Worm (Caenorhabditis elegans) whole organism, L4 larva: ENCODE measurements around the gene srw-7.

Source experiments
- D1046.2 ChIP-seq: fragments of 200-800 bp; sonication (Bioruptor generic); IDR thresholded peaks from 2 replicates; pipeline ENCODE4 v1.3.6; 2022; ENCODE audit warnings: missing genetic modification characterization, missing compliant biosample characterization
- F49E8.2 ChIP-seq: sonication (generic microtip); optimal IDR thresholded peaks from 2 replicates; lab custom pipeline; 2016; ENCODE audit warnings: missing compliant biosample characterization, mild to moderate bottlenecking, missing genetic modification characterization, borderline replicate concordance
- ama-1 ChIP-seq: fragments of 150-350 bp; optimal IDR thresholded peaks from 2 replicates; lab custom pipeline; 2014; ENCODE audit warnings: inconsistent platforms, mixed read lengths
- ceh-28 ChIP-seq: fragments of 150-350 bp; optimal IDR thresholded peaks from 2 replicates; lab custom pipeline; 2014; ENCODE audit warnings: missing biosample characterization, missing genetic modification reagents, missing genetic modification characterization
- fkh-10 ChIP-seq: fragments of 150-350 bp; optimal IDR thresholded peaks from 2 replicates; lab custom pipeline; 2014; ENCODE audit warnings: missing biosample characterization, missing genetic modification reagents, missing genetic modification characterization
- fos-1 ChIP-seq: fragments of 150-350 bp; optimal IDR thresholded peaks from 2 replicates; lab custom pipeline; 2014; ENCODE audit warnings: missing biosample characterization, missing genetic modification characterization
- lin-15B ChIP-seq: fragments of 150-350 bp; sonication (generic microtip); optimal IDR thresholded peaks from 3 replicates; lab custom pipeline; 2014; ENCODE audit warnings: missing biosample characterization, missing genetic modification characterization
- mes-2 ChIP-seq: sonication (generic microtip); optimal IDR thresholded peaks from 2 replicates; lab custom pipeline; 2016; ENCODE audit warnings: missing genotype, mild to moderate bottlenecking, missing genetic modification characterization, missing compliant biosample characterization; ENCODE audit not compliant: poor library complexity, severe bottlenecking
- nhr-41 ChIP-seq: fragments of 200-800 bp; sonication (Bioruptor generic); IDR thresholded peaks from 2 replicates; pipeline ENCODE4 v1.3.6; 2022; ENCODE audit warnings: missing genetic modification reagents, missing genetic modification characterization, missing compliant biosample characterization
- nhr-76 ChIP-seq: fragments of 150-350 bp; optimal IDR thresholded peaks from 2 replicates; lab custom pipeline; 2014; ENCODE audit warnings: missing biosample characterization, missing genetic modification characterization
- pha-4 ChIP-seq, 2 experiments: fragments of 150-350 bp in 1 of 2; fragments of 200-800 bp in 1 of 2; sonication (Bioruptor generic) in 1 of 2; IDR thresholded peaks in 1 of 2; optimal IDR thresholded peaks in 1 of 2; 2 replicates each; pipeline versions ENCODE4 v1.3.6 to Lab custom; 2014 to 2022; ENCODE audit warnings: missing genetic modification characterization in 2 of 2, missing genetic modification reagents in 2 of 2, missing biosample characterization in 1 of 2, missing compliant biosample characterization in 1 of 2
- tra-1 ChIP-seq: fragments of 200-800 bp; sonication (Bioruptor generic); IDR thresholded peaks from 2 replicates; pipeline ENCODE4 v1.3.6; 2022; ENCODE audit warnings: missing genetic modification reagents, missing genetic modification characterization, missing compliant biosample characterization
- zfp-2 ChIP-seq: sonication (generic microtip); optimal IDR thresholded peaks from 2 replicates; lab custom pipeline; 2016; ENCODE audit warnings: mild to moderate bottlenecking, missing genetic modification characterization, missing compliant biosample characterization

ce11 chrV:3784167-3784734 is 21.8 kb upstream of the srw-7 start, which contains the start of gene R08F11.1:
- no peak for TF ChIP-seq lin-15B (tag; lab: Kevin White, UChicago)
- TF ChIP-seq pha-4 (GFP tag; IDR thresholded peaks at IDR 0.05; lab: Robert Waterston, UW): no peak
- no peak for TF ChIP-seq pha-4 (tag; optimal IDR thresholded peaks at IDR 0.05; lab: Kevin White, UChicago)
- no peak for TF ChIP-seq tra-1
- no peak for TF ChIP-seq fkh-10 (GFP tag; lab: Kevin White, UChicago)
- no peak for TF ChIP-seq nhr-76 (tag; lab: Kevin White, UChicago)
- no peak for TF ChIP-seq fos-1 (tag; lab: Kevin White, UChicago)
- TF ChIP-seq D1046.2 (GFP tag; lab: Robert Waterston, UW): no peak
- no peak for TF ChIP-seq zfp-2 (tag; lab: Kevin White, UChicago)
- TF ChIP-seq F49E8.2 (tag; lab: Kevin White, UChicago): no peak
- TF ChIP-seq ama-1 (lab: Kevin White, UChicago): no peak
- TF ChIP-seq nhr-41 (GFP tag; lab: Robert Waterston, UW): no peak
- no peak for TF ChIP-seq mes-2 (tag; lab: Kevin White, UChicago)
- TF ChIP-seq ceh-28 (tag; lab: Kevin White, UChicago): no peak
